Worm (Caenorhabditis elegans): Measurements from ENCODE around the gene fbxb-5.

fbxb-5 gene

DNA sequence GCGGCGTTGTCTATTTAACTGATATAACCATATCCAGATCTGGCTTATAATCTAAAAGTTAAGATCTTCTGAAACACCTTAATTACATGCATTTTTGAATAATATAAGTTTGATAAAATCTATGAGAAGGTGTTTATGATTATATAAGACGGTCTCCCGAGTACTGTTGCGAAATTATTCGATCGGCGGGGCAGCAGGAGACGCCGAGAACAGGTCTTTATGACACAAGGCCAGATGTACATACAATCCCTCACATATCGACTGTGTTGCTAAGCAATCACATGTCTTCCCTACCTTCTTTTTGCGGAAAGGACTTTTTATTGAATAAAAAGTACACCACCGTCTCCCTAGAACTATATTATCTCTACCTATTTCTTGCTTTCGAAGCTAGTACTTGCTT is 34.3 kb upstream of the fbxb-5 start, which contains the start of gene fbxb-53:
TSS of gene fbxb-53 (plus strand) at position 301 of the 400 bp plus-strand sequence.
- TF ChIP-seq ama-1 (optimal IDR thresholded peaks at IDR 0.05) (no peak), nhr-71 (tag; optimal IDR thresholded peaks at IDR 0.05) (no peak), lin-39 (tag; optimal IDR thresholded peaks at IDR 0.05) (no peak), nhr-12 (tag; optimal IDR thresholded peaks at IDR 0.05) (no peak), egl-13 (tag; optimal IDR thresholded peaks at IDR 0.05) (no peak), jun-1 (tag; optimal IDR thresholded peaks at IDR 0.05) (no peak), aly-2 (tag; optimal IDR thresholded peaks at IDR 0.05) (no peak), nhr-28 (tag; optimal IDR thresholded peaks at IDR 0.05) (no peak), nhr-77 (tag; optimal IDR thresholded peaks at IDR 0.05) (no peak), hlh-17 (GFP tag; optimal IDR thresholded peaks at IDR 0.05; ENCODE audit: borderline replicate concordance) (no peak), nhr-90 (tag; optimal IDR thresholded peaks at IDR 0.05; ENCODE audit: poor library complexity) (no peak), zag-1 (tag; optimal IDR thresholded peaks at IDR 0.05) (no peak), ces-1 (GFP tag; optimal IDR thresholded peaks at IDR 0.05) (no peak), lin-13 (GFP tag; optimal IDR thresholded peaks at IDR 0.05) (no peak), nhr-47 (tag; optimal IDR thresholded peaks at IDR 0.05) (no peak), pax-3 (tag; optimal IDR thresholded peaks at IDR 0.05) (no peak), lin-15B (tag; optimal IDR thresholded peaks at IDR 0.05) (no peak), lsy-2 (tag; optimal IDR thresholded peaks at IDR 0.05) (no peak), sup-37 (GFP tag; optimal IDR thresholded peaks at IDR 0.05) (no peak)

DNA sequence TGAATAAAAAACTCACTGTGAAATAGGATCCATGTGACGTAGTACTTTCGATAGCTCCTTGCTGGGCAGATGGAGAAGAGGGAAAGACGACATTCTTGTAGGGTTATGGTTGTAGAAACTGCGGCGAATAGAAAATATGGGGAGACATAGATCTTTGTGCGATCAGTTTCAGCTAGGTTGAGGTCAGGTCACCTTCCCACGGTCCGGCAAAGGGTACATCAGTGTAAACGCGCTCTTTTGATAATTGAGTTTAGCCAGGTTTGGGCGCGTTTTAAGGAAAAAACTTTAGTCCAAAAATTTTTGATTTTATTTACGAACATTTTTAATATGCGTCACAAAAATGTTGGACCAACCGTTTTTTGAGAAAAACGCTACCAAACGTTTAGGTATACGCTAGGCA is 33.8 kb upstream of the fbxb-5 start, which contains the start of gene F36H5.17:
TSS of gene F36H5.17 (minus strand) at position 101 of the 400 bp plus-strand sequence.
- TF ChIP-seq egl-27 (tag; optimal IDR thresholded peaks at IDR 0.05): no peak
- no peak for TF ChIP-seq Y116A8C.19 (tag; optimal IDR thresholded peaks at IDR 0.05; ENCODE audit: borderline replicate concordance)
- no peak for TF ChIP-seq ztf-11 (tag; optimal IDR thresholded peaks at IDR 0.05)
- TF ChIP-seq ztf-4 (tag; optimal IDR thresholded peaks at IDR 0.05): no peak
- no peak for TF ChIP-seq hlh-17 (GFP tag; optimal IDR thresholded peaks at IDR 0.05; ENCODE audit: borderline replicate concordance)
- no peak for TF ChIP-seq C16A3.4 (tag; optimal IDR thresholded peaks at IDR 0.05)
- no peak for TF ChIP-seq C34B4.2 (tag; optimal IDR thresholded peaks at IDR 0.05)

DNA sequence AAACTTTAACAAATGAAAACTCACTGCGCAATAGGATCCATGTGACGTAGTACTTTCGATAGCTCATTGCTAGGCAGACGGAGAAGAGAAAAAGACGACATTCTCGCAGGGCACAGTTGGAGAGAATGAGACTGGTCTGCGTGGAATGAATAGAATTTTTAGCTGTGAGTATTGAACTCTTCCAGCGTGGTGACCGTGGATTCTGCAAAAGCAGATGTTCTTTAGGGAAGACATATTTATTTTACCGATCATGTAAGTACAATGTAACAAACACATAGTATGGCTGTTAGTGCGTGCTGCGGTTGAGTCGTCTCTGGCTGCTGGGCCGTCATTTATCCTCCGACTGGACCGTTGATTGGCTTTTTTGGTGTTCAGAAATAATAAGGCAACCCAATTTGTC is 30.7 kb upstream of the fbxb-5 start, which contains the start of gene F36H5.9:
TSS of gene F36H5.9 (minus strand) at position 101 of the 400 bp plus-strand sequence.
- TF ChIP-seq zip-4 (GFP tag; optimal IDR thresholded peaks at IDR 0.05) (no peak), dsc-1 (tag; optimal IDR thresholded peaks at IDR 0.05) (no peak), fkh-10 (GFP tag; optimal IDR thresholded peaks at IDR 0.05) (no peak), grh-1 (GFP tag; IDR thresholded peaks at IDR 0.05) (no peak), sup-37 (GFP tag; optimal IDR thresholded peaks at IDR 0.05) (no peak), hlh-17 (GFP tag; optimal IDR thresholded peaks at IDR 0.05; ENCODE audit: borderline replicate concordance) (no peak), ztf-11 (tag; optimal IDR thresholded peaks at IDR 0.05) (no peak), mab-9 (GFP tag; IDR thresholded peaks at IDR 0.05) (no peak), nhr-237 (tag; optimal IDR thresholded peaks at IDR 0.05) (no peak), hlh-4 (tag; optimal IDR thresholded peaks at IDR 0.05) (no peak), lin-15B (tag; optimal IDR thresholded peaks at IDR 0.05) (no peak), ets-5 (GFP tag; IDR thresholded peaks at IDR 0.05) (no peak), isw-1 (GFP tag; IDR thresholded peaks at IDR 0.05) (no peak), nhr-47 (tag; optimal IDR thresholded peaks at IDR 0.05) (no peak), ama-1 (optimal IDR thresholded peaks at IDR 0.05) (no peak), ztf-4 (tag; optimal IDR thresholded peaks at IDR 0.05) (no peak), efl-1 (optimal IDR thresholded peaks at IDR 0.05) (no peak), efl-1 (GFP tag; optimal IDR thresholded peaks at IDR 0.05 in 1 of 2) (no peak), tbx-2 (tag; optimal IDR thresholded peaks at IDR 0.05) (no peak)

DNA sequence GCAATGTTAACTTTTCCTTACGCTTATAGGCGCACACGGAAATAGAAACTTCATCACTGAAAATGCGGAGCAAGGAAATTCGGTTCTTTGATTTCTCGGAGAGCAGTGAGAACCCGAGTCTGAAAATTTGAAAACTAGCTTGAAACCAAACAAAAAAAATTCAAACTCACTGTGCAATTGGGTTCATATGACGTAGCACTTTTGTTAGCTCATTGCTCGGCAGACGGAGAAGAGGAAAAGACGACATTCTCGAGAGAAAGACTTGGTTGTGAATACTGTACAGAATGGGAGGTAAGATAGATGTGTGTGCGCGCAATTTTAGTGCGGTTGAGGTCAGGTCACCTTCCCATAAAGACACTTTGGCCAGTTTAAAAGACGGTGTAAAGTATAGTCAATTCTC is 28.1 kb upstream of the fbxb-5 start, which contains the start of the genes F36H5.13 and F36H5.8:
TSS of gene F36H5.13 (minus strand) at position 101 of the 400 bp plus-strand sequence.
TSS of gene F36H5.8 (minus strand) at position 274 of the 400 bp plus-strand sequence.
- TF ChIP-seq mdl-1 (tag; optimal IDR thresholded peaks at IDR 0.05): no peak
- TF ChIP-seq C34B4.2 (tag; optimal IDR thresholded peaks at IDR 0.05): no peak
- TF ChIP-seq mef-2 (tag; optimal IDR thresholded peaks at IDR 0.05): no peak
- no peak for TF ChIP-seq unc-30 (tag; optimal IDR thresholded peaks at IDR 0.05)
- no peak for TF ChIP-seq hlh-17 (GFP tag; optimal IDR thresholded peaks at IDR 0.05; ENCODE audit: borderline replicate concordance)
- TF ChIP-seq ces-1 (GFP tag; optimal IDR thresholded peaks at IDR 0.05): no peak
- TF ChIP-seq nhr-28 (tag; optimal IDR thresholded peaks at IDR 0.05): no peak
- TF ChIP-seq mep-1 (tag; optimal IDR thresholded peaks at IDR 0.05): no peak
- no peak for TF ChIP-seq xbp-1 (tag; optimal IDR thresholded peaks at IDR 0.05)
- TF ChIP-seq hlh-4 (tag; optimal IDR thresholded peaks at IDR 0.05): no peak
- no peak for TF ChIP-seq vab-15 (tag; optimal IDR thresholded peaks at IDR 0.05)
- no peak for TF ChIP-seq unc-98 (GFP tag; IDR thresholded peaks at IDR 0.05)
- TF ChIP-seq ceh-8 (GFP tag; optimal IDR thresholded peaks at IDR 0.05): no peak
- no peak for TF ChIP-seq sox-4 (tag; optimal IDR thresholded peaks at IDR 0.05)
- TF ChIP-seq nhr-19 (GFP tag; conservative IDR thresholded peaks at IDR 0.05): no peak
- TF ChIP-seq fkh-8 (tag; optimal IDR thresholded peaks at IDR 0.05): no peak
- TF ChIP-seq isw-1 (GFP tag; IDR thresholded peaks at IDR 0.05): no peak
- no peak for TF ChIP-seq elt-3 (tag; optimal IDR thresholded peaks at IDR 0.05)

Data from whole organism, L1 larva.